Worm (Caenorhabditis elegans): Measurements from ENCODE around the gene tag-120.

DNA sequence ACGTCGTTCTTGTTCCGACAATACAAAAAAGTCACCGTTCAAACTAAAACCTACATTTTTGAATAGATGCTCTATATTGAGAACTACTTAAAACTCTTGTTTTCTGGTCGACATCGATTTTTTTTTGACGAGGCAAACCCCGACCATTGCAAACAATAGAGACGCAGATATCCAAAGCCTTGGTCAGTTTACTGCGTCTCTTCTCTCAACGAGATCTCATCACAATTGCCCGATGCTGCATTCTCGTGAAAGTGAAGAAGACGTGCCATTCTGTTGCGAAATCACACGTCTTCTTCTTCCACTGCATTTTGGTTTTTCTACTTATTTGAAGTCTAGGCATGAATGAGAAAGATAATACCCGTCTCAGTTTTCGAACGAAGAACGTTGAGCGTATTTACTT lies 5.2 kb downstream of the tag-120 start:
- TF ChIP-seq alr-1 (tag; optimal IDR thresholded peaks at IDR 0.05): no peak
- peak in 1 of 2 experiments; percentile 22 for TF ChIP-seq mdl-1 (tag; optimal IDR thresholded peaks at IDR 0.05)
- TF ChIP-seq blmp-1 (tag; optimal IDR thresholded peaks at IDR 0.05; ENCODE audit: insufficient read depth): peak; percentile 57
- TF ChIP-seq fos-1 (tag; optimal IDR thresholded peaks at IDR 0.05): peak; percentile 41
- no peak for TF ChIP-seq unc-62 (GFP tag; optimal IDR thresholded peaks at IDR 0.05)
- TF ChIP-seq dmd-4 (tag; optimal IDR thresholded peaks at IDR 0.05): no peak
- TF ChIP-seq lin-39 (tag; optimal IDR thresholded peaks at IDR 0.05): no peak
- no peak for TF ChIP-seq skn-1 (tag; optimal IDR thresholded peaks at IDR 0.05)
